Fruit fly (Drosophila melanogaster) whole organism, embryonic: ENCODE results near the gene CG13250.

Source experiments
- Adf1 ChIP-seq: fragments of 200-800 bp; sonication (Bioruptor generic); IDR thresholded peaks from 2 replicates; pipeline ENCODE4 v1.3.6; 2022; ENCODE audit warnings: missing biosample characterization, missing genetic modification characterization
- Awh ChIP-seq: fragments of 200-800 bp; sonication (Bioruptor generic); IDR thresholded peaks from 2 replicates; pipeline ENCODE4, ENCODE4 v1.3.6; 2022; ENCODE audit warnings: missing biosample characterization, missing genetic modification characterization
- Bteb2 ChIP-seq: fragments of 200-800 bp; sonication (Bioruptor generic); optimal IDR thresholded peaks from 2 replicates; lab custom pipeline; 2016; ENCODE audit warnings: missing biosample characterization, missing genetic modification characterization
- CG10654 ChIP-seq: fragments of 200-800 bp; sonication (Bioruptor generic); optimal IDR thresholded peaks from 2 replicates; lab custom pipeline; 2016; ENCODE audit warnings: missing biosample characterization, missing genetic modification characterization
- CG11695 ChIP-seq: fragments of 200-800 bp; sonication (Bioruptor generic); IDR thresholded peaks from 3 replicates; pipeline ENCODE4 v1.3.6; 2022; ENCODE audit warnings: missing biosample characterization, missing genetic modification characterization
- CG13287 ChIP-seq: fragments of 200-800 bp; sonication (Bioruptor generic); IDR thresholded peaks from 2 replicates; pipeline ENCODE4 v1.3.6; 2022; ENCODE audit warnings: missing biosample characterization, missing genetic modification characterization; ENCODE audit not compliant: partially characterized antibody
- CG13424 ChIP-seq: fragments of 200-800 bp; sonication (Bioruptor generic); optimal IDR thresholded peaks from 2 replicates; lab custom pipeline; 2019; ENCODE audit warnings: missing biosample characterization, mild to moderate bottlenecking, missing genetic modification characterization, moderate library complexity
- CG14860 ChIP-seq: fragments of 200-800 bp; sonication (Bioruptor generic); IDR thresholded peaks from 3 replicates; pipeline ENCODE4 v1.3.6; 2022; ENCODE audit warnings: missing biosample characterization, missing genetic modification characterization; ENCODE audit not compliant: partially characterized antibody
- CG15514 ChIP-seq: fragments of 200-800 bp; sonication (Bioruptor generic); optimal IDR thresholded peaks from 3 replicates; lab custom pipeline; 2017; ENCODE audit warnings: missing biosample characterization, missing genetic modification characterization, mild to moderate bottlenecking, moderate library complexity, missing genetic modification reagents
- CG16779 ChIP-seq: fragments of 200-800 bp; sonication (Bioruptor generic); IDR thresholded peaks from 2 replicates; pipeline ENCODE4 v1.3.6; 2022; ENCODE audit warnings: missing biosample characterization, missing genetic modification characterization
- CG17361 ChIP-seq: fragments of 200-800 bp; sonication (Bioruptor generic); IDR thresholded peaks from 3 replicates; pipeline ENCODE4 v1.3.6; 2022; ENCODE audit warnings: missing biosample characterization, missing genetic modification characterization
- CG2199 ChIP-seq: fragments of 200-800 bp; sonication (Bioruptor generic); IDR thresholded peaks from 3 replicates; pipeline ENCODE4 v1.3.6; 2022; ENCODE audit warnings: missing biosample characterization, missing genetic modification characterization
- CG30403 ChIP-seq: fragments of 200-800 bp; sonication (Bioruptor generic); optimal IDR thresholded peaks from 3 replicates; lab custom pipeline; 2016; ENCODE audit warnings: missing biosample characterization, missing genetic modification characterization
- CG33213 ChIP-seq: fragments of 200-800 bp; sonication (Bioruptor generic); optimal IDR thresholded peaks from 3 replicates; lab custom pipeline; 2016; ENCODE audit warnings: missing biosample characterization, missing genetic modification characterization
- CG3847 ChIP-seq: fragments of 200-800 bp; sonication (Bioruptor generic); IDR thresholded peaks from 2 replicates; pipeline ENCODE4 v1.3.6; 2022; ENCODE audit warnings: missing biosample characterization, missing genetic modification characterization
- CG3995 ChIP-seq: fragments of 200-800 bp; sonication (Bioruptor generic); optimal IDR thresholded peaks from 3 replicates; lab custom pipeline; 2016; ENCODE audit warnings: missing biosample characterization, missing genetic modification characterization
- CG4707 ChIP-seq: fragments of 200-800 bp; sonication (Bioruptor generic); optimal IDR thresholded peaks from 2 replicates; lab custom pipeline; 2018; ENCODE audit warnings: missing biosample characterization, mild to moderate bottlenecking, missing genetic modification characterization, moderate library complexity
- CG4820 ChIP-seq: fragments of 200-800 bp; sonication (Bioruptor generic); optimal IDR thresholded peaks from 3 replicates; lab custom pipeline; 2016; ENCODE audit warnings: missing biosample characterization, missing genetic modification characterization
- CG6272 ChIP-seq: fragments of 200-800 bp; sonication (Bioruptor generic); IDR thresholded peaks from 2 replicates; pipeline ENCODE4 v1.3.6; 2022; ENCODE audit warnings: missing biosample characterization, missing genetic modification characterization
- CG7745 ChIP-seq: fragments of 200-800 bp; sonication (Bioruptor generic); optimal IDR thresholded peaks from 2 replicates; lab custom pipeline; 2018; ENCODE audit warnings: missing biosample characterization, mild to moderate bottlenecking, missing genetic modification characterization, moderate library complexity
- Camta ChIP-seq: fragments of 200-800 bp; sonication (Bioruptor generic); optimal IDR thresholded peaks from 2 replicates; lab custom pipeline; 2016; ENCODE audit warnings: missing biosample characterization, missing genetic modification characterization
- CoRest ChIP-seq: fragments of 200-800 bp; sonication (Bioruptor generic); optimal IDR thresholded peaks from 3 replicates; lab custom pipeline; 2018; ENCODE audit warnings: missing biosample characterization, mild to moderate bottlenecking, missing genetic modification characterization, moderate library complexity
- E2f1 ChIP-seq: fragments of 200-800 bp; sonication (Bioruptor generic); IDR thresholded peaks from 2 replicates; pipeline ENCODE4 v1.3.6; 2022; ENCODE audit warnings: missing biosample characterization, missing genetic modification characterization
- Hmr ChIP-seq: fragments of 200-800 bp; sonication (Bioruptor generic); optimal IDR thresholded peaks from 3 replicates; lab custom pipeline; 2017; ENCODE audit warnings: mild to moderate bottlenecking, missing biosample characterization, missing genetic modification reagents, missing genetic modification characterization
- Lim3 ChIP-seq: fragments of 200-800 bp; sonication (Bioruptor generic); IDR thresholded peaks from 2 replicates; pipeline ENCODE4 v1.3.6; 2022; ENCODE audit warnings: missing biosample characterization, missing genetic modification characterization
- MTF-1 ChIP-seq: fragments of 200-800 bp; sonication (Bioruptor generic); optimal IDR thresholded peaks from 2 replicates; lab custom pipeline; 2018; ENCODE audit warnings: missing biosample characterization, mild to moderate bottlenecking, missing genetic modification characterization, borderline replicate concordance
- Med ChIP-seq: fragments of 200-800 bp; sonication (Bioruptor generic); peaks from one replicate; lab custom pipeline; 2016; ENCODE audit warnings: missing biosample characterization, missing genetic modification characterization, mild to moderate bottlenecking, inconsistent platforms, moderate library complexity
- Oaz ChIP-seq: fragments of 200-800 bp; sonication (Bioruptor generic); IDR thresholded peaks from 2 replicates; pipeline ENCODE4 v1.3.6; 2022; ENCODE audit warnings: missing biosample characterization, missing genetic modification characterization
- Ravus ChIP-seq: fragments of 200-800 bp; sonication (Bioruptor generic); IDR thresholded peaks from 2 replicates; pipeline ENCODE4 v1.3.6; 2022; ENCODE audit warnings: missing biosample characterization, missing genetic modification characterization
- Sry-δ ChIP-seq: fragments of 200-800 bp; sonication (Bioruptor generic); optimal IDR thresholded peaks from 2 replicates; lab custom pipeline; 2016; ENCODE audit warnings: missing biosample characterization, missing genetic modification characterization
- Xrp1 ChIP-seq: fragments of 200-800 bp; sonication (Bioruptor generic); IDR thresholded peaks from 2 replicates; pipeline ENCODE4 v1.3.6; 2022; ENCODE audit warnings: missing biosample characterization, missing genetic modification characterization
- amos ChIP-seq: fragments of 200-800 bp; sonication (Bioruptor generic); IDR thresholded peaks from 2 replicates; pipeline ENCODE4 v1.3.6; 2022; ENCODE audit warnings: missing biosample characterization, missing genetic modification characterization; ENCODE audit not compliant: partially characterized antibody
- br ChIP-seq: fragments of >200 bp; optimal IDR thresholded peaks from 2 replicates; lab custom pipeline; 2017
- cas ChIP-seq: fragments of 200-800 bp; sonication (Bioruptor generic); IDR thresholded peaks from 2 replicates; pipeline ENCODE4 v1.3.6; 2022; ENCODE audit warnings: missing biosample characterization, missing genetic modification characterization
- cato ChIP-seq: fragments of 200-800 bp; sonication (Bioruptor generic); optimal IDR thresholded peaks from 2 replicates; lab custom pipeline; 2016; ENCODE audit warnings: missing biosample characterization, missing genetic modification characterization, borderline replicate concordance
- disco-r ChIP-seq: fragments of 200-800 bp; sonication (Bioruptor generic); optimal IDR thresholded peaks from 2 replicates; lab custom pipeline; 2016; ENCODE audit warnings: missing biosample characterization, missing genetic modification characterization
- eyg ChIP-seq: fragments of 200-800 bp; sonication (Bioruptor generic); optimal IDR thresholded peaks from 3 replicates; lab custom pipeline; 2016; ENCODE audit warnings: missing biosample characterization, missing genetic modification characterization
- grn ChIP-seq: fragments of 200-800 bp; sonication (Bioruptor generic); optimal IDR thresholded peaks from 3 replicates; lab custom pipeline; 2017; ENCODE audit warnings: missing biosample characterization, missing genetic modification characterization
- gt ChIP-seq: fragments of 200-800 bp; sonication (Bioruptor generic); IDR thresholded peaks from 2 replicates; pipeline ENCODE4 v1.3.6; 2022; ENCODE audit warnings: missing biosample characterization, missing genetic modification characterization
- hkb ChIP-seq, 2 experiments: fragments of 200-800 bp in 1 of 2; fragments of >200 bp in 1 of 2; sonication (Bioruptor generic) in 1 of 2; IDR thresholded peaks in 1 of 2; optimal IDR thresholded peaks in 1 of 2; 2 replicates each; pipeline versions ENCODE4 v1.3.6 to Lab custom; 2017 to 2022; ENCODE audit warnings: missing biosample characterization in 1 of 2, missing genetic modification characterization in 1 of 2
- nerfin-2 ChIP-seq: fragments of 200-800 bp; sonication (Bioruptor generic); IDR thresholded peaks from 2 replicates; pipeline ENCODE4 v1.3.6; 2022; ENCODE audit warnings: missing biosample characterization, missing genetic modification characterization; ENCODE audit not compliant: partially characterized antibody
- prd ChIP-seq, 3 experiments: fragments of >200 bp in 2 of 3; fragments of 200-800 bp in 1 of 3; sonication (Bioruptor generic) in 1 of 3; optimal IDR thresholded peaks in 2 of 3; IDR thresholded peaks in 1 of 3; 2 replicates in 2 of 3; 3 replicates in 1 of 3; pipeline versions ENCODE4 v1.3.6 to Lab custom; 2017 to 2022; ENCODE audit warnings: missing biosample characterization in 1 of 3, missing genetic modification characterization in 1 of 3
- schlank ChIP-seq: fragments of 200-800 bp; sonication (Bioruptor generic); optimal IDR thresholded peaks from 2 replicates; lab custom pipeline; 2018; ENCODE audit warnings: missing biosample characterization, mild to moderate bottlenecking, missing genetic modification characterization
- sd ChIP-seq: fragments of 200-800 bp; sonication (Bioruptor generic); optimal IDR thresholded peaks from 3 replicates; lab custom pipeline; 2018; ENCODE audit warnings: missing biosample characterization, mild to moderate bottlenecking, missing genetic modification characterization, moderate library complexity
- sens ChIP-seq: fragments of 200-800 bp; sonication (Bioruptor generic); peaks from one replicate; lab custom pipeline; 2016; ENCODE audit warnings: missing biosample characterization, missing genetic modification characterization
- sisA ChIP-seq: fragments of 200-800 bp; sonication (Bioruptor generic); IDR thresholded peaks from 2 replicates; pipeline ENCODE4 v1.3.6; 2022; ENCODE audit warnings: missing biosample characterization, missing genetic modification characterization
- so ChIP-seq: fragments of 200-800 bp; sonication (Bioruptor generic); IDR thresholded peaks from 3 replicates; pipeline ENCODE4 v1.3.6; 2022; ENCODE audit warnings: missing biosample characterization, missing genetic modification characterization
- toy ChIP-seq: fragments of 200-800 bp; sonication (Bioruptor generic); IDR thresholded peaks from 2 replicates; pipeline ENCODE4 v1.3.6; 2022; ENCODE audit warnings: missing biosample characterization, missing genetic modification characterization
- vfl ChIP-seq: fragments of 200-800 bp; sonication (Bioruptor generic); optimal IDR thresholded peaks from 2 replicates; lab custom pipeline; 2016; ENCODE audit warnings: missing biosample characterization, missing genetic modification characterization
- z ChIP-seq: fragments of 200-800 bp; sonication (Bioruptor generic); IDR thresholded peaks from 3 replicates; pipeline ENCODE4 v1.3.6; 2022; ENCODE audit warnings: missing biosample characterization, missing genetic modification characterization

The CG13250 gene

DNA sequence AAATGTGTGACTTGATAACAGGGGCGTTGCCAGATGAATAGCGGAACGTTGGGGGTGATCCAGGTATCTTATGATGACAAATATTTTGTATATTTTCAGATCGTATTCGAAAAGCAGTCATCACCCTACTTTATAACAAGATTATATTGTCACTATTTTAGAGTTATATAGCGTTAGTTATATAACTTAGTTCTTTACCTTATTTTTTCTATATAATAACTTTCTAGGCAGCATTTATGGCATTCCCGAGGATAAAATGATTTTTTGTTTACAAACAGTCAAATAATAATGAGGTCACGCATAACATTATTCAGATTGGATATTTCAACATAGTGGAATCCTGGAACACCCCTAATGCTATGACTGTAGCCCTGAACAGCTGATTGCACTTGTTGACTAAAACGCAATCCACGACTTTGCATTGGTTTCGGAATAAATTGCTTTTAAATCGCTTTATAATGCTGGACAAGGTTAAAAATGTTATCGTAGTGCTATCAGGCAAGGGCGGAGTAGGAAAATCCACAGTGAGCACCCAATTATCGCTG lies 7.2 kb upstream of the CG13250 start, which contains the start of gene Nubp2 (continued):
- peak; percentile 92 for TF ChIP-seq Camta (GFP tag; lab: Kevin White, UChicago)
- TF ChIP-seq amos (GFP tag; lab: Robert Waterston, UW) = no peak
- 0 out of 2 replicates have a peak, but pooled peaks have one; percentile 7 for TF ChIP-seq CG13287 (GFP tag; lab: Robert Waterston, UW)
- TF ChIP-seq vfl (GFP tag; lab: Kevin White, UChicago) = peak; percentile 95
- TF ChIP-seq CG15514 = peak; percentile 87
- no peak for TF ChIP-seq CG14860 (GFP tag; lab: Robert Waterston, UW)
- peak; percentile 96 for TF ChIP-seq CG10654 (GFP tag; lab: Kevin White, UChicago)
- no peak for TF ChIP-seq prd (optimal IDR thresholded peaks at IDR 0.05; lab: Kevin White, UChicago)
- peak; percentile 97 for TF ChIP-seq prd (GFP tag; IDR thresholded peaks at IDR 0.05; lab: Robert Waterston, UW)
- peak; percentile 75 for TF ChIP-seq Awh (GFP tag; lab: Robert Waterston, UW)
- peak; percentile 65 for TF ChIP-seq CG4707 (GFP tag; lab: Kevin White, UChicago)
- TF ChIP-seq CG7745 = no peak
- peak; percentile 85; the same call in 1 of the 2 replicates for TF ChIP-seq toy (GFP tag; lab: Robert Waterston, UW)
- TF ChIP-seq MTF-1 (GFP tag; lab: Kevin White, UChicago) = peak; percentile 65
- peak; percentile 86 for TF ChIP-seq CG33213 (GFP tag; lab: Kevin White, UChicago)
- peak; percentile 96 for TF ChIP-seq CG3995 (GFP tag; lab: Kevin White, UChicago)
- peak; percentile 98 for TF ChIP-seq CG13424 (tag; lab: Kevin White, UChicago)
- peak; percentile 98 for TF ChIP-seq Med (GFP tag; lab: Kevin White, UChicago)
- peak; percentile 90 for TF ChIP-seq sd
- TF ChIP-seq eyg (GFP tag; lab: Kevin White, UChicago) = peak; percentile 80
- TF ChIP-seq schlank (tag; lab: Kevin White, UChicago) = peak; percentile 85
- TF ChIP-seq CG6272 = peak; percentile 92
- peak; percentile 99 for TF ChIP-seq sens (GFP tag; lab: Kevin White, UChicago)
- peak; percentile 88 for TF ChIP-seq Oaz
- TF ChIP-seq so (GFP tag; lab: Robert Waterston, UW) = peak; percentile 87
- TF ChIP-seq CG3847 (GFP tag; lab: Robert Waterston, UW) = peak; percentile 96
- peak; percentile 96 for TF ChIP-seq Hmr (GFP tag; lab: Kevin White, UChicago)
- TF ChIP-seq CG16779 = peak; percentile 82
- peak; percentile 94 for TF ChIP-seq sisA (GFP tag; lab: Robert Waterston, UW)
- TF ChIP-seq cas (GFP tag; lab: Robert Waterston, UW) = peak; percentile 81
- TF ChIP-seq z (GFP tag; lab: Robert Waterston, UW) = peak; percentile 65; the same call in 1 of the 3 replicates
- TF ChIP-seq CG2199 (GFP tag; lab: Robert Waterston, UW) = no peak
- TF ChIP-seq disco-r = peak; percentile 82
- TF ChIP-seq Lim3 (GFP tag; lab: Robert Waterston, UW) = peak; percentile 63; the same call in 1 of the 2 replicates
- TF ChIP-seq E2f1 (GFP tag; lab: Robert Waterston, UW) = peak; percentile 92
- peak; percentile 99 for TF ChIP-seq CG17361 (GFP tag; lab: Robert Waterston, UW)
- peak; percentile 95 for TF ChIP-seq CG4820 (GFP tag; lab: Kevin White, UChicago)
- TF ChIP-seq nerfin-2 = no peak
- TF ChIP-seq gt = peak; percentile 75
- no peak for TF ChIP-seq hkb (optimal IDR thresholded peaks at IDR 0.05; lab: Kevin White, UChicago)
- peak; percentile 86; the same call in 1 of the 2 replicates for TF ChIP-seq hkb (GFP tag; IDR thresholded peaks at IDR 0.05; lab: Robert Waterston, UW)
- TF ChIP-seq Ravus = peak; percentile 71
- TF ChIP-seq Sry-δ (GFP tag; lab: Kevin White, UChicago) = peak; percentile 71
- peak; percentile 83 for TF ChIP-seq grn (GFP tag; lab: Kevin White, UChicago)
- TF ChIP-seq br (lab: Kevin White, UChicago) = no peak
- TF ChIP-seq Bteb2 (GFP tag; lab: Kevin White, UChicago) = peak; percentile 94
- peak; percentile 90 for TF ChIP-seq CG11695 (GFP tag; lab: Robert Waterston, UW)
- peak; percentile 98 for TF ChIP-seq CoRest
- peak; percentile 78 for TF ChIP-seq Adf1 (GFP tag; lab: Robert Waterston, UW)
- TF ChIP-seq cato (GFP tag; lab: Kevin White, UChicago) = peak; percentile 93
- peak; percentile 95 for TF ChIP-seq Xrp1 (GFP tag; lab: Robert Waterston, UW)
- peak; percentile 99 for TF ChIP-seq CG30403 (GFP tag; lab: Kevin White, UChicago)
